Worm (Caenorhabditis elegans) whole organism, L2 larva: ENCODE results near the gene nprl-3.

Experiments
- C34F6.9 ChIP-seq: fragments of 150-350 bp; optimal IDR thresholded peaks from 2 replicates; lab custom pipeline; 2014; ENCODE audit warnings: missing biosample characterization, missing genetic modification characterization
- F13H6.1 ChIP-seq: sonication (generic microtip); optimal IDR thresholded peaks from 2 replicates; lab custom pipeline; 2016; ENCODE audit warnings: missing genetic modification characterization, missing compliant biosample characterization
- R02D3.7 ChIP-seq: fragments of 150-350 bp; optimal IDR thresholded peaks from 2 replicates; lab custom pipeline; 2014; ENCODE audit warnings: missing biosample characterization, missing genetic modification characterization
- Y55F3AM.14 ChIP-seq: fragments of 200-800 bp; sonication (Bioruptor generic); optimal IDR thresholded peaks from 2 replicates; lab custom pipeline; 2018; ENCODE audit warnings: mild to moderate bottlenecking, missing genetic modification characterization, missing compliant biosample characterization
- ZK546.5 ChIP-seq: sonication (generic microtip); optimal IDR thresholded peaks from 2 replicates; lab custom pipeline; 2017; ENCODE audit warnings: missing biosample characterization, missing genetic modification characterization
- aly-2 ChIP-seq: fragments of 150-350 bp; optimal IDR thresholded peaks from 2 replicates; lab custom pipeline; 2014; ENCODE audit warnings: missing biosample characterization, missing genetic modification characterization
- ama-1 ChIP-seq: fragments of 150-350 bp; optimal IDR thresholded peaks from 2 replicates; lab custom pipeline; 2018; ENCODE audit warnings: inconsistent platforms
- blmp-1 ChIP-seq: sonication (generic microtip); optimal IDR thresholded peaks from 2 replicates; lab custom pipeline; 2017; ENCODE audit warnings: missing genetic modification characterization, mild to moderate bottlenecking, missing compliant biosample characterization, antibody characterized with exemption, moderate library complexity; ENCODE audit not compliant: insufficient read depth
- ceh-16 ChIP-seq: fragments of 150-350 bp; optimal IDR thresholded peaks from 2 replicates; lab custom pipeline; 2014; ENCODE audit warnings: missing biosample characterization, missing genetic modification characterization
- crh-2 ChIP-seq: sonication (generic microtip); optimal IDR thresholded peaks from 2 replicates; lab custom pipeline; 2017; ENCODE audit warnings: missing biosample characterization, missing genetic modification characterization
- dmd-4 ChIP-seq: sonication (generic microtip); optimal IDR thresholded peaks from 2 replicates; lab custom pipeline; 2017; ENCODE audit warnings: missing biosample characterization, missing genetic modification characterization
- egl-27 ChIP-seq: sonication (generic microtip); optimal IDR thresholded peaks from 3 replicates; lab custom pipeline; 2017; ENCODE audit warnings: missing biosample characterization, missing genetic modification reagents, missing genetic modification characterization
- elt-1 ChIP-seq: fragments of 150-350 bp; optimal IDR thresholded peaks from 2 replicates; lab custom pipeline; 2014; ENCODE audit warnings: missing biosample characterization, missing genetic modification characterization
- fos-1 ChIP-seq: fragments of 150-350 bp; optimal IDR thresholded peaks from 2 replicates; lab custom pipeline; 2014; ENCODE audit warnings: missing biosample characterization, missing genetic modification characterization
- gmeb-1 ChIP-seq: fragments of 150-350 bp; optimal IDR thresholded peaks from 2 replicates; lab custom pipeline; 2014; ENCODE audit warnings: missing biosample characterization, missing genetic modification characterization
- lin-11 ChIP-seq: fragments of 150-350 bp; sonication (generic microtip); optimal IDR thresholded peaks from 2 replicates; lab custom pipeline; 2014; ENCODE audit warnings: missing biosample characterization, missing genetic modification characterization, inconsistent platforms, mixed read lengths
- lin-13 ChIP-seq: fragments of 150-350 bp; optimal IDR thresholded peaks from 2 replicates; lab custom pipeline; 2014; ENCODE audit warnings: missing biosample characterization, missing genetic modification reagents, missing genetic modification characterization
- lsy-2 ChIP-seq, 2 experiments: fragments of 150-350 bp in 1 of 2; sonication (generic microtip) in 1 of 2; optimal IDR thresholded peaks; 2 replicates each; lab custom pipeline; 2014 to 2017; ENCODE audit warnings: missing biosample characterization in 2 of 2, missing genetic modification characterization in 2 of 2
- mab-5 ChIP-seq: fragments of 150-350 bp; optimal IDR thresholded peaks from 2 replicates; lab custom pipeline; 2014; ENCODE audit warnings: missing biosample characterization, missing genetic modification characterization
- mbf-1 ChIP-seq: sonication (generic microtip); optimal IDR thresholded peaks from 2 replicates; lab custom pipeline; 2017; ENCODE audit warnings: missing biosample characterization, missing genetic modification characterization
- mdl-1 ChIP-seq, 2 experiments: fragments of 150-350 bp in 1 of 2; sonication (generic microtip) in 1 of 2; optimal IDR thresholded peaks; 2 replicates each; lab custom pipeline; 2017; ENCODE audit warnings: missing biosample characterization in 2 of 2, missing genetic modification characterization in 2 of 2
- nhr-10 ChIP-seq: sonication (generic microtip); optimal IDR thresholded peaks from 2 replicates; lab custom pipeline; 2017; ENCODE audit warnings: missing biosample characterization, missing genetic modification characterization
- nhr-11 ChIP-seq: fragments of 150-350 bp; optimal IDR thresholded peaks from 2 replicates; lab custom pipeline; 2014; ENCODE audit warnings: missing biosample characterization, missing genetic modification characterization
- nhr-12 ChIP-seq: fragments of 150-350 bp; optimal IDR thresholded peaks from 2 replicates; lab custom pipeline; 2014; ENCODE audit warnings: missing biosample characterization, missing genetic modification characterization
- nhr-129 ChIP-seq: fragments of 150-350 bp; optimal IDR thresholded peaks from 2 replicates; lab custom pipeline; 2014; ENCODE audit warnings: missing biosample characterization, missing genetic modification characterization
- nhr-21 ChIP-seq: fragments of 150-350 bp; optimal IDR thresholded peaks from 2 replicates; lab custom pipeline; 2014; ENCODE audit warnings: missing biosample characterization, missing genetic modification characterization
- nhr-23 ChIP-seq: fragments of 150-350 bp; optimal IDR thresholded peaks from 2 replicates; lab custom pipeline; 2014; ENCODE audit warnings: missing biosample characterization, missing genetic modification reagents, missing genetic modification characterization
- nhr-237 ChIP-seq: fragments of 150-350 bp; optimal IDR thresholded peaks from 2 replicates; lab custom pipeline; 2014; ENCODE audit warnings: missing biosample characterization, missing genetic modification characterization
- nhr-25 ChIP-seq: fragments of 150-350 bp; sonication (generic microtip); optimal IDR thresholded peaks from 3 replicates; lab custom pipeline; 2014; ENCODE audit warnings: missing biosample characterization, missing genetic modification characterization
- nhr-6 ChIP-seq: fragments of 150-350 bp; optimal IDR thresholded peaks from 2 replicates; lab custom pipeline; 2014; ENCODE audit warnings: missing biosample characterization, missing genetic modification characterization
- nhr-77 ChIP-seq: fragments of 150-350 bp; optimal IDR thresholded peaks from 2 replicates; lab custom pipeline; 2014; ENCODE audit warnings: missing biosample characterization, missing genetic modification characterization
- sem-4 ChIP-seq: fragments of 150-350 bp; optimal IDR thresholded peaks from 2 replicates; lab custom pipeline; 2014; ENCODE audit warnings: missing biosample characterization, missing genetic modification reagents, missing genetic modification characterization
- skn-1 ChIP-seq: sonication (generic microtip); optimal IDR thresholded peaks from 2 replicates; lab custom pipeline; 2017; ENCODE audit warnings: missing biosample characterization, missing genetic modification characterization
- sma-3 ChIP-seq: sonication (generic microtip); optimal IDR thresholded peaks from 2 replicates; lab custom pipeline; 2016; ENCODE audit warnings: missing genetic modification reagents, missing genetic modification characterization, missing compliant biosample characterization
- sma-9 ChIP-seq, 2 experiments: fragments of 150-350 bp in 1 of 2; sonication (generic microtip) in 1 of 2; optimal IDR thresholded peaks; 2 replicates each; lab custom pipeline; 2014 to 2016; ENCODE audit warnings: missing genetic modification characterization in 2 of 2, mild to moderate bottlenecking in 1 of 2, missing biosample characterization in 1 of 2, missing compliant biosample characterization in 1 of 2, missing genetic modification reagents in 1 of 2, moderate library complexity in 1 of 2
- unc-39 ChIP-seq: fragments of 150-350 bp; optimal IDR thresholded peaks from 2 replicates; lab custom pipeline; 2014; ENCODE audit warnings: missing biosample characterization, missing genetic modification characterization
- zag-1 ChIP-seq: fragments of 150-350 bp; optimal IDR thresholded peaks from 2 replicates; lab custom pipeline; 2014; ENCODE audit warnings: missing biosample characterization, missing genetic modification characterization
- ztf-1 ChIP-seq: fragments of 200-800 bp; sonication (Bioruptor generic); conservative IDR thresholded peaks from 2 replicates; pipeline ENCODE4 v1.3.6; 2022; ENCODE audit warnings: missing genetic modification characterization, missing compliant biosample characterization

The nprl-3 gene

DNA sequence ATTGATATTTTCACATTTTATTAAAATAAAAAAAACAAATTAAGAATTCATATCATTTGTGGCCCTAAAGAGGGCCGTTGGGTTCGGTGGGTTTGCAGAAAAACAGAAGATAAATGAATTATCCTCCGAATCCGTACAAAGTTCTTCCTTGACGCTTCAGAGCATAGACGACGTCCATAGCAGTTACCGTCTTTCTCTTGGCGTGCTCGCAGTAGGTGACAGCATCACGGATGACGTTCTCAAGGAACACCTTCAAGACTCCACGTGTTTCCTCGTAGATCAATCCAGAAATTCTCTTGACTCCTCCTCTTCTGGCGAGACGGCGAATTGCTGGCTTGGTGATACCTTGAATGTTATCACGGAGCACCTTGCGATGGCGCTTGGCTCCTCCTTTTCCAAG is 36.3 kb downstream of the nprl-3 start:
- TF ChIP-seq dmd-4 (tag; lab: Kevin White, UChicago) (no peak), gmeb-1 (no peak), nhr-23 (tag; lab: Kevin White, UChicago) (no peak), mbf-1 (no peak), zag-1 (tag; lab: Kevin White, UChicago) (no peak), nhr-77 (tag; lab: Kevin White, UChicago) (no peak), ztf-1 (no peak), fos-1 (tag; lab: Kevin White, UChicago) (no peak)

DNA sequence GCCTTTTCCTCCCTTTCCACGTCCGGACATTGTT is 36.5 kb downstream of the nprl-3 start, which contains the start of gene his-31:
TSS of gene his-31 (minus strand) at position 30 of the 34 bp plus-strand sequence.
- no peak for TF ChIP-seq R02D3.7 (tag; lab: Kevin White, UChicago)
- TF ChIP-seq ceh-16 (tag; lab: Kevin White, UChicago), result no peak
- TF ChIP-seq F13H6.1, result no peak
- TF ChIP-seq ama-1, result no peak
- TF ChIP-seq nhr-21, result no peak
- TF ChIP-seq lin-11 (tag; lab: Kevin White, UChicago), result no peak
- TF ChIP-seq nhr-237 (tag; lab: Kevin White, UChicago), result no peak
- no peak for TF ChIP-seq mab-5 (tag; lab: Kevin White, UChicago)
- TF ChIP-seq elt-1, result no peak
- no peak for TF ChIP-seq lin-13
- no peak for TF ChIP-seq nhr-12
- no peak for TF ChIP-seq gmeb-1
- TF ChIP-seq Y55F3AM.14, result no peak
- no peak for TF ChIP-seq crh-2 (tag; lab: Kevin White, UChicago)

DNA sequence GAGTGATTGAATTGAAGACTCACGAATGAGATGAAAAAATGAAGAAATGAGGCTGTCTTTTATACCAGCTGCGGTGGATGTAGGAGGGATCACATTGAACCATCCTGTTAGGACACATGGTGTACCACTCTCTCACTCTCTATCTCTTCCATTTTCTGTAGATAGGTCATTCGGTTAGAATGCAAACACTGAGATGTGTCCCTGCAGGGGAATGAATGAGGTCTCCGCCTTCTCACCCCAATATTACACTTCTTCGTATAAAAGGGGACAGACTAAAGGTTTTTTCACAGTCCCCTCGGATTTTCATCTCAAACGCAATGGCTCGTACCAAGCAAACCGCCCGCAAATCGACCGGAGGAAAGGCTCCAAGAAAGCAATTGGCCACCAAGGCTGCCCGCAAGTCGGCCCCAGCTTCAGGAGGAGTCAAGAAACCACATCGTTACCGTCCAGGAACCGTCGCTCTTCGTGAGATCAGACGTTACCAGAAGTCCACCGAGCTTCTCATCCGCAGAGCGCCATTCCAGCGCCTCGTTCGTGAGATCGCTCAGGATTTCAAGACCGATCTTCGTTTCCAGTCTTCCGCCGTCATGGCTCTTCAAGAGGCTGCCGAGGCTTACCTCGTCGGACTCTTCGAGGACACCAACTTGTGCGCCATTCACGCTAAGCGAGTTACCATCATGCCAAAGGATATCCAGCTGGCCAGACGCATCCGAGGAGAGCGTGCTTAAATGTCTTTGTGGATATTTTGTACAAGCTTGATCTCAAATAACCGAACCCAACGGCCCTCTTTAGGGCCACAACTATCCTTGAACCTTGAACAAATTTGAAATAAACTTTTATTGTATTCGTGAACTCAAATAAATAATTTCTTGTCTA is 36.9 kb downstream of the nprl-3 start, which contains the start of gene his-32:
TSS of gene his-32 (plus strand) at position 318 of the 876 bp plus-strand sequence.
- TF ChIP-seq fos-1 (tag; lab: Kevin White, UChicago) (peak; percentile 21), mab-5 (tag; lab: Kevin White, UChicago) (peak; percentile 66), ceh-16 (tag; lab: Kevin White, UChicago) (peak; percentile 97), nhr-25 (tag; lab: Kevin White, UChicago) (peak; percentile 95), unc-39 (tag; lab: Kevin White, UChicago) (no peak), lin-13 (peak; percentile 67), sma-9 (GFP tag; optimal IDR thresholded peaks at IDR 0.05; lab: Kevin White, UChicago) (peak; percentile 5), sma-9 (tag; optimal IDR thresholded peaks at IDR 0.05; lab: Kevin White, UChicago) (no peak), nhr-21 (peak; percentile 37), lsy-2 (tag; optimal IDR thresholded peaks at IDR 0.05; lab: Kevin White, UChicago) (no peak), nhr-6 (peak; percentile 80), nhr-11 (no peak), sma-3 (GFP tag; lab: Kevin White, UChicago) (peak; percentile 55), sem-4 (tag; lab: Kevin White, UChicago) (peak; percentile 75), nhr-10 (tag; lab: Kevin White, UChicago) (no peak), C34F6.9 (tag; lab: Kevin White, UChicago) (peak; percentile 30), egl-27 (no peak), nhr-129 (tag; lab: Kevin White, UChicago) (peak; percentile 68), gmeb-1 (no peak)
- TF ChIP-seq, all 48 proteins: peak for 12

DNA sequence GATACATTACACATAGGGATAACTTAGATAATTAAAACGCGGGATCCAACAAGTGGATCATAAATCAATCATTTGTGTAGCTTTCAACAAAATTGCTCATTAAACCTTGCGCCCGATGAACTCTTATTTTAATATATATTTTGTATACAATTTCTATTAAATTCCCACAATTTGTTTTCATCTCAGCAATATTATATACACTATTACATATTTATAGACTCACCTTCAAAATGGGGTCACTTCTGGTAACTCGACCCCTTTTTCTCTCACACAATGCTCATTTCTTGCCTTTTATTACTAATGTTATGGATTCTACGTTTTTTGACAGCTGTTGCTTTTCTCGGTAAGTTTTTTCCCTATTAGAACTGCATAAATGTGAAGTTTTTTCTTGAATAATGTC is 42.3 kb downstream of the nprl-3 start, which contains the start of gene lgc-6:
TSS of gene lgc-6 (plus strand) at position 301 of the 400 bp plus-strand sequence.
- TF ChIP-seq ZK546.5 (tag; lab: Kevin White, UChicago), result no peak
- TF ChIP-seq mdl-1 (tag; optimal IDR thresholded peaks at IDR 0.05; lab: Kevin White, UChicago), result no peak
- TF ChIP-seq zag-1 (tag; lab: Kevin White, UChicago), result no peak
- TF ChIP-seq blmp-1 (tag; lab: Kevin White, UChicago), result no peak
- TF ChIP-seq fos-1 (tag; lab: Kevin White, UChicago), result no peak
- TF ChIP-seq mab-5 (tag; lab: Kevin White, UChicago), result no peak
- no peak for TF ChIP-seq nhr-6
- TF ChIP-seq elt-1, result no peak
- TF ChIP-seq skn-1, result no peak
- TF ChIP-seq aly-2 (tag; lab: Kevin White, UChicago), result no peak
- TF ChIP-seq unc-39 (tag; lab: Kevin White, UChicago), result no peak
- no peak for TF ChIP-seq nhr-23 (tag; lab: Kevin White, UChicago)
